Worm (Caenorhabditis elegans): ENCODE data around the gene Y67D8B.3.
A peak's percentile ranks its signal among the peaks of the same experiment; 100 is the strongest.

Gene Y67D8B.3

ce11 chrIV:3233429-3233885, 31.4 kb upstream of the Y67D8B.3 start (continued):
- no peak for TF ChIP-seq ceh-62 (tag; optimal IDR thresholded peaks at IDR 0.05)
- no peak for TF ChIP-seq nhr-6 (tag; optimal IDR thresholded peaks at IDR 0.05)
- 0 out of 4 replicates have a peak, but pooled peaks of 1 of the 2 experiments have one; percentile 46 for TF ChIP-seq madf-5 (GFP tag; IDR thresholded peaks at IDR 0.05)
- TF ChIP-seq lin-1 (GFP tag; IDR thresholded peaks at IDR 0.05): no peak
- no peak for TF ChIP-seq F10B5.3 (tag; optimal IDR thresholded peaks at IDR 0.05)
- no peak for TF ChIP-seq egl-43 (GFP tag; IDR thresholded peaks at IDR 0.05)
- TF ChIP-seq Y105C5A.15 (GFP tag; IDR thresholded peaks at IDR 0.05): no peak
- no peak for TF ChIP-seq zip-2 (tag; optimal IDR thresholded peaks at IDR 0.05)
- TF ChIP-seq ama-1 (optimal IDR thresholded peaks at IDR 0.05): peak; percentile 7
- peak in 1 of 2 experiments; percentile 16 for TF ChIP-seq lsy-2 (tag; optimal IDR thresholded peaks at IDR 0.05)
- no peak for TF ChIP-seq nhr-11 (tag; optimal IDR thresholded peaks at IDR 0.05)
- no peak for TF ChIP-seq unc-39 (tag; optimal IDR thresholded peaks at IDR 0.05)
- TF ChIP-seq Y5F2A.4 (GFP tag; optimal IDR thresholded peaks at IDR 0.05): no peak
- TF ChIP-seq dpl-1 (GFP tag; optimal IDR thresholded peaks at IDR 0.05): no peak
- TF ChIP-seq jun-1 (tag; optimal IDR thresholded peaks at IDR 0.05): no peak
- no peak for TF ChIP-seq nhr-41 (GFP tag; IDR thresholded peaks at IDR 0.05)
- TF ChIP-seq hif-1 (tag; optimal IDR thresholded peaks at IDR 0.05): peak in 1 of 2 experiments; percentile 20
- TF ChIP-seq dve-1 (tag; optimal IDR thresholded peaks at IDR 0.05; ENCODE audit: insufficient read depth): peak; percentile 44
- peak; percentile 51 for TF ChIP-seq mes-2 (tag; optimal IDR thresholded peaks at IDR 0.05; ENCODE audit: poor library complexity, severe bottlenecking)
- TF ChIP-seq mdl-1 (tag; optimal IDR thresholded peaks at IDR 0.05): peak in 1 of 2 experiments; percentile 56
- TF ChIP-seq nhr-25 (tag; optimal IDR thresholded peaks at IDR 0.05; ENCODE audit: borderline replicate concordance, insufficient read depth): peak; percentile 56
- TF ChIP-seq pha-4 (GFP tag; IDR thresholded peaks at IDR 0.05): peak; percentile 72; the same call in 1 of the 2 replicates
- no peak for TF ChIP-seq pha-4 (tag; optimal IDR thresholded peaks at IDR 0.05)
- no peak for TF ChIP-seq cey-2 (tag; optimal IDR thresholded peaks at IDR 0.05; ENCODE audit: borderline replicate concordance, insufficient read depth)
- 0 out of 2 replicates have a peak, but pooled peaks have one; percentile 20 for TF ChIP-seq mdt-29 (GFP tag; IDR thresholded peaks at IDR 0.05)
- TF ChIP-seq F44E2.7 (GFP tag; IDR thresholded peaks at IDR 0.05): no peak
- no peak for TF ChIP-seq ztf-11 (tag; optimal IDR thresholded peaks at IDR 0.05)
- no peak for TF ChIP-seq mxl-2 (GFP tag; conservative IDR thresholded peaks at IDR 0.05)
- no peak for TF ChIP-seq nhr-111 (GFP tag; optimal IDR thresholded peaks at IDR 0.05)
- TF ChIP-seq saeg-2 (GFP tag; IDR thresholded peaks at IDR 0.05): 0 out of 2 replicates have a peak, but pooled peaks have one; percentile 63
- no peak for TF ChIP-seq F37D6.2 (tag; optimal IDR thresholded peaks at IDR 0.05)
- peak; percentile 7 for TF ChIP-seq rbr-2 (tag; optimal IDR thresholded peaks at IDR 0.05)
- no peak for TF ChIP-seq ceh-44 (GFP tag; IDR thresholded peaks at IDR 0.05)
- no peak for TF ChIP-seq pqm-1 (tag; optimal IDR thresholded peaks at IDR 0.05)
- no peak for TF ChIP-seq lim-7 (GFP tag; IDR thresholded peaks at IDR 0.05)
- no peak for TF ChIP-seq nhr-42 (GFP tag; IDR thresholded peaks at IDR 0.05)
- peak; percentile 79 for TF ChIP-seq set-16 (GFP tag; IDR thresholded peaks at IDR 0.05)
- no peak for TF ChIP-seq nhr-48 (tag; optimal IDR thresholded peaks at IDR 0.05)
- TF ChIP-seq lin-38 (GFP tag; IDR thresholded peaks at IDR 0.05): no peak; the same call in 1 of the 2 replicates
- TF ChIP-seq nhr-102 (tag; optimal IDR thresholded peaks at IDR 0.05): no peak
- TF ChIP-seq ZK546.5 (tag; optimal IDR thresholded peaks at IDR 0.05): no peak
- TF ChIP-seq ceh-20 (GFP tag; IDR thresholded peaks at IDR 0.05): no peak; the same call in 1 of the 2 replicates
- TF ChIP-seq nhr-237 (tag; optimal IDR thresholded peaks at IDR 0.05): no peak
- no peak for TF ChIP-seq R02D3.7 (tag; optimal IDR thresholded peaks at IDR 0.05)
- TF ChIP-seq php-3 (GFP tag; IDR thresholded peaks at IDR 0.05): no peak
- TF ChIP-seq daf-12 (tag; optimal IDR thresholded peaks at IDR 0.05): no peak
- TF ChIP-seq nhr-10 (tag; optimal IDR thresholded peaks at IDR 0.05): no peak
- no peak for TF ChIP-seq fos-1 (tag; optimal IDR thresholded peaks at IDR 0.05)
- peak; percentile 21 for TF ChIP-seq hlh-30 (tag; optimal IDR thresholded peaks at IDR 0.05; ENCODE audit: insufficient read depth)
- no peak for TF ChIP-seq ctbp-1 (GFP tag; IDR thresholded peaks at IDR 0.05)
- no peak for TF ChIP-seq tag-97 (GFP tag; IDR thresholded peaks at IDR 0.05)
